Worm (Caenorhabditis elegans) whole organism, L2 larva: ENCODE data around the gene srv-13.

ENCODE experiments used
- aly-2 ChIP-seq: fragments of 150-350 bp; optimal IDR thresholded peaks from 2 replicates; lab custom pipeline; 2014; ENCODE audit warnings: missing biosample characterization, missing genetic modification characterization
- gmeb-1 ChIP-seq: fragments of 150-350 bp; optimal IDR thresholded peaks from 2 replicates; lab custom pipeline; 2014; ENCODE audit warnings: missing biosample characterization, missing genetic modification characterization
- lin-11 ChIP-seq: fragments of 150-350 bp; sonication (generic microtip); optimal IDR thresholded peaks from 2 replicates; lab custom pipeline; 2014; ENCODE audit warnings: missing biosample characterization, missing genetic modification characterization, inconsistent platforms, mixed read lengths
- lin-13 ChIP-seq: fragments of 150-350 bp; optimal IDR thresholded peaks from 2 replicates; lab custom pipeline; 2014; ENCODE audit warnings: missing biosample characterization, missing genetic modification reagents, missing genetic modification characterization
- zag-1 ChIP-seq: fragments of 150-350 bp; optimal IDR thresholded peaks from 2 replicates; lab custom pipeline; 2014; ENCODE audit warnings: missing biosample characterization, missing genetic modification characterization

DNA sequence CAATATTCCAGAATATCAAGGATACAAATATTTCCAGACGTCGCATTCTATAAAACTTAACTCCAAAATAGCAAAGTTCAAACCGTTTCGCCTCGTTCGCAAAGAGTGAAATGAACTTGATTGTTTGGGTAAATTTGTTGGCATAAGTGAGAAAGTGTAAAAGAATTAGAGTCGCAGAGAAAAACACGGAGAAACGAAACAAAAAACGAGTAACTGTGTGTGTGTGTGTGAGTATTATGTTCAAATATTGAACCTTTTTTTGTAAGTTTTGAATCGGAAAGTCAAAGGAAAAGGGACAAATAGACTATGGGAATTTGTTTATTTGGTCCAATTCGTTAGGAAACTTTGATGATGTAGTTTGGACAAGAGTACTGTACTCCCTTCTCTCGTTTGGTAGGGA, 26.6 kb downstream of the srv-13 start, which contains the start of gene acp-7:
- TF ChIP-seq aly-2 (tag; lab: Kevin White, UChicago) = no peak
- no peak for TF ChIP-seq lin-11
- TF ChIP-seq gmeb-1 (tag; lab: Kevin White, UChicago) = no peak
- TF ChIP-seq lin-13 (GFP tag; lab: Kevin White, UChicago) = no peak
- TF ChIP-seq zag-1 (tag; lab: Kevin White, UChicago) = no peak
